Fruit fly (Drosophila melanogaster): ENCODE measurements around the gene CG4375.
A peak's percentile ranks its signal among the peaks of the same experiment; 100 is the strongest.

The CG4375 gene

dm6 chr2L:1065038-1065437, 38.3 kb upstream of the CG4375 start (continued):
- no peak for TF ChIP-seq CG9727 (GFP tag; optimal IDR thresholded peaks at IDR 0.05)
- no peak for TF ChIP-seq fru (optimal IDR thresholded peaks at IDR 0.05)
- TF ChIP-seq CG42726 (GFP tag; IDR thresholded peaks at IDR 0.05; ENCODE audit: partially characterized antibody) = no peak
- TF ChIP-seq esg (GFP tag; conservative IDR thresholded peaks at IDR 0.05) = no peak
- TF ChIP-seq Sry-δ (GFP tag; optimal IDR thresholded peaks at IDR 0.05) = no peak
- no peak for TF ChIP-seq twi (tag; optimal IDR thresholded peaks at IDR 0.05)
- no peak for TF ChIP-seq CG32767 (GFP tag; IDR thresholded peaks at IDR 0.05)
- TF ChIP-seq CG2875 (GFP tag; optimal IDR thresholded peaks at IDR 0.05) = no peak
- TF ChIP-seq CG18599 (GFP tag; optimal IDR thresholded peaks at IDR 0.05) = no peak
- TF ChIP-seq CG11398 (GFP tag; optimal IDR thresholded peaks at IDR 0.05) = no peak
- TF ChIP-seq p53 (GFP tag; optimal IDR thresholded peaks at IDR 0.05) = no peak
- no peak for TF ChIP-seq CG10959 (GFP tag; IDR thresholded peaks at IDR 0.05)
- TF ChIP-seq zf30C (GFP tag; optimal IDR thresholded peaks at IDR 0.05) = peak; percentile 20
- no peak for TF ChIP-seq pum (GFP tag; optimal IDR thresholded peaks at IDR 0.05)
- TF ChIP-seq CG7987 (GFP tag; optimal IDR thresholded peaks at IDR 0.05) = no peak
- TF ChIP-seq her (GFP tag; optimal IDR thresholded peaks at IDR 0.05) = no peak
- TF ChIP-seq CG12236 (GFP tag; optimal IDR thresholded peaks at IDR 0.05) = no peak
- no peak for TF ChIP-seq Pdp1 (GFP tag; optimal IDR thresholded peaks at IDR 0.05)
- TF ChIP-seq gsb (GFP tag; IDR thresholded peaks at IDR 0.05) = no peak
- peak; percentile 47 for TF ChIP-seq nom (GFP tag; optimal IDR thresholded peaks at IDR 0.05)
- TF ChIP-seq CG10274 (GFP tag; optimal IDR thresholded peaks at IDR 0.05) = no peak
- no peak for TF ChIP-seq cas (GFP tag; IDR thresholded peaks at IDR 0.05)
- TF ChIP-seq fd64A (GFP tag; optimal IDR thresholded peaks at IDR 0.05) = no peak
- TF ChIP-seq CG34224 (GFP tag; IDR thresholded peaks at IDR 0.05; ENCODE audit: partially characterized antibody) = no peak
- TF ChIP-seq CG2199 (GFP tag; IDR thresholded peaks at IDR 0.05) = 0 out of 3 replicates have a peak, but pooled peaks have one; percentile 8
- no peak for TF ChIP-seq Rx (GFP tag; IDR thresholded peaks at IDR 0.05)
- no peak for TF ChIP-seq Stat92E (GFP tag; optimal IDR thresholded peaks at IDR 0.05)
- TF ChIP-seq CG12391 (tag; optimal IDR thresholded peaks at IDR 0.05) = no peak
- TF ChIP-seq Poxn (GFP tag; IDR thresholded peaks at IDR 0.05) = no peak
- TF ChIP-seq C15 (GFP tag; IDR thresholded peaks at IDR 0.05) = no peak
- TF ChIP-seq ind (GFP tag; optimal IDR thresholded peaks at IDR 0.05) = no peak
- no peak for TF ChIP-seq seq (GFP tag; IDR thresholded peaks at IDR 0.05)
- TF ChIP-seq ato (GFP tag; IDR thresholded peaks at IDR 0.05; ENCODE audit: partially characterized antibody) = no peak
- no peak for TF ChIP-seq CG1647 (GFP tag; optimal IDR thresholded peaks at IDR 0.05)
- no peak for TF ChIP-seq CG17612 (GFP tag; IDR thresholded peaks at IDR 0.05)
- no peak for TF ChIP-seq CG15073 (GFP tag; optimal IDR thresholded peaks at IDR 0.05)
- TF ChIP-seq dpn (GFP tag; optimal IDR thresholded peaks at IDR 0.05) = no peak
- no peak for TF ChIP-seq Trl (optimal IDR thresholded peaks at IDR 0.05)
- no peak for TF ChIP-seq Trl (GFP tag; optimal IDR thresholded peaks at IDR 0.05)
- no peak for TF ChIP-seq luna (GFP tag; optimal IDR thresholded peaks at IDR 0.05)
- TF ChIP-seq CG7372 (GFP tag; IDR thresholded peaks at IDR 0.05) = no peak
- no peak for TF ChIP-seq kah (GFP tag; optimal IDR thresholded peaks at IDR 0.05)
- no peak for TF ChIP-seq CrebB (tag; optimal IDR thresholded peaks at IDR 0.05)
- no peak for TF ChIP-seq ems (GFP tag; optimal IDR thresholded peaks at IDR 0.05)
- no peak for TF ChIP-seq sna (GFP tag; IDR thresholded peaks at IDR 0.05; ENCODE audit: partially characterized antibody)
- no peak for TF ChIP-seq CG4617 (GFP tag; optimal IDR thresholded peaks at IDR 0.05; ENCODE audit: borderline replicate concordance)
- 0 out of 2 replicates have a peak, but pooled peaks have one; percentile 17 for TF ChIP-seq CG14441 (GFP tag; IDR thresholded peaks at IDR 0.05)
- TF ChIP-seq Dad (GFP tag; optimal IDR thresholded peaks at IDR 0.05) = no peak
- no peak for TF ChIP-seq sc (optimal IDR thresholded peaks at IDR 0.05)
- no peak for TF ChIP-seq sc (GFP tag; optimal IDR thresholded peaks at IDR 0.05)
- TF ChIP-seq cg (GFP tag; optimal IDR thresholded peaks at IDR 0.05) = no peak

Data from whole organism, embryonic.